Worm (Caenorhabditis elegans) whole organism, L4 larva: ENCODE measurements around the gene hum-6.

ENCODE experiments used
- T26A8.4 ChIP-seq: fragments of 200-800 bp; sonication (Bioruptor generic); IDR thresholded peaks from 2 replicates; pipeline ENCODE4 v1.3.6; 2022; ENCODE audit warnings: missing genetic modification characterization, missing compliant biosample characterization
- attf-4 ChIP-seq: sonication (generic microtip); optimal IDR thresholded peaks from 3 replicates; lab custom pipeline; 2017; ENCODE audit warnings: missing biosample characterization, missing genetic modification characterization
- fos-1 ChIP-seq: fragments of 150-350 bp; optimal IDR thresholded peaks from 2 replicates; lab custom pipeline; 2014; ENCODE audit warnings: missing biosample characterization, missing genetic modification characterization
- gei-8 ChIP-seq: fragments of 200-800 bp; sonication (Bioruptor generic); optimal IDR thresholded peaks from 2 replicates; lab custom pipeline; 2018; ENCODE audit warnings: mild to moderate bottlenecking, missing genetic modification characterization, missing compliant biosample characterization
- pha-4 ChIP-seq, 2 experiments: fragments of 150-350 bp in 1 of 2; fragments of 200-800 bp in 1 of 2; sonication (Bioruptor generic) in 1 of 2; IDR thresholded peaks in 1 of 2; optimal IDR thresholded peaks in 1 of 2; 2 replicates each; pipeline versions ENCODE4 v1.3.6 to Lab custom; 2014 to 2022; ENCODE audit warnings: missing genetic modification characterization in 2 of 2, missing genetic modification reagents in 2 of 2, missing biosample characterization in 1 of 2, missing compliant biosample characterization in 1 of 2
- php-3 ChIP-seq: fragments of 200-800 bp; sonication (Bioruptor generic); IDR thresholded peaks from 2 replicates; pipeline ENCODE4 v1.3.6; 2022; ENCODE audit warnings: missing genetic modification reagents, missing genetic modification characterization, missing compliant biosample characterization
- zip-2 ChIP-seq: fragments of 150-350 bp; optimal IDR thresholded peaks from 2 replicates; lab custom pipeline; 2014; ENCODE audit warnings: missing biosample characterization, missing genetic modification characterization

ce11 chrX:2266366-2266765 lies 36.5 kb upstream of the hum-6 start:
- no peak for TF ChIP-seq php-3
- no peak for TF ChIP-seq T26A8.4 (GFP tag; lab: Robert Waterston, UW)
- no peak for TF ChIP-seq zip-2
- TF ChIP-seq pha-4 (GFP tag; IDR thresholded peaks at IDR 0.05; lab: Robert Waterston, UW) = no peak
- TF ChIP-seq pha-4 (tag; optimal IDR thresholded peaks at IDR 0.05; lab: Kevin White, UChicago) = no peak
- no peak for TF ChIP-seq gei-8 (GFP tag; lab: Kevin White, UChicago)
- TF ChIP-seq fos-1 (tag; lab: Kevin White, UChicago) = no peak
- no peak for TF ChIP-seq attf-4 (tag; lab: Kevin White, UChicago)
